Fruit fly (Drosophila melanogaster): ENCODE measurements around the gene comm3.

comm3 gene

dm6 chr3L:15600051-15600450 lies 47.5 kb downstream of the comm3 start (continued):
- TF ChIP-seq lola (GFP tag; optimal IDR thresholded peaks at IDR 0.05) (no peak), CG12391 (tag; optimal IDR thresholded peaks at IDR 0.05) (peak; percentile 21), seq (GFP tag; IDR thresholded peaks at IDR 0.05) (0 out of 2 replicates have a peak, but pooled peaks have one; percentile 14), phol (tag; optimal IDR thresholded peaks at IDR 0.05) (peak; percentile 8), sob (GFP tag; IDR thresholded peaks at IDR 0.05) (no peak), CG7786 (GFP tag; optimal IDR thresholded peaks at IDR 0.05) (no peak), zen (tag; optimal IDR thresholded peaks at IDR 0.05) (no peak), ERR (GFP tag; optimal IDR thresholded peaks at IDR 0.05) (no peak), CG13775 (GFP tag; optimal IDR thresholded peaks at IDR 0.05) (peak; percentile 10), row (GFP tag; IDR thresholded peaks at IDR 0.05) (peak; percentile 43; the same call in 2 of the 3 replicates), Optix (GFP tag; IDR thresholded peaks at IDR 0.05) (no peak), CG17385 (GFP tag; optimal IDR thresholded peaks at IDR 0.05) (peak; percentile 10)

- TF ChIP-seq Blimp-1 (GFP tag; optimal IDR thresholded peaks at IDR 0.05) (peak; percentile 98), abd-A (tag; optimal IDR thresholded peaks at IDR 0.05) (peak; percentile 78), CG2199 (GFP tag; IDR thresholded peaks at IDR 0.05) (peak; percentile 54; the same call in 1 of the 3 replicates), BtbVII (GFP tag; optimal IDR thresholded peaks at IDR 0.05) (no peak), onecut (GFP tag; IDR thresholded peaks at IDR 0.05) (peak; percentile 60; the same call in 1 of the 2 replicates), pros (GFP tag; optimal IDR thresholded peaks at IDR 0.05) (peak; percentile 36), E2f2 (GFP tag; IDR thresholded peaks at IDR 0.05) (no peak), Ets97D (GFP tag; optimal IDR thresholded peaks at IDR 0.05) (no peak), CG7556 (GFP tag; optimal IDR thresholded peaks at IDR 0.05) (no peak), crol (GFP tag; IDR thresholded peaks at IDR 0.05) (peak; percentile 76), Gsc (GFP tag; IDR thresholded peaks at IDR 0.05) (no peak), kah (GFP tag; optimal IDR thresholded peaks at IDR 0.05) (no peak), Xbp1 (GFP tag; optimal IDR thresholded peaks at IDR 0.05) (no peak), kni (GFP tag; optimal IDR thresholded peaks at IDR 0.05) (peak; percentile 31), oc (tag; optimal IDR thresholded peaks at IDR 0.05) (peak; percentile 89), Xrp1 (GFP tag; IDR thresholded peaks at IDR 0.05) (no peak), unpg (GFP tag; optimal IDR thresholded peaks at IDR 0.05) (no peak), HmgZ (tag; optimal IDR thresholded peaks at IDR 0.05) (no peak)
Measured at dm6 chr3L:15599190-15599589, 48.4 kb downstream of the comm3 start.

- TF ChIP-seq run (tag; optimal IDR thresholded peaks at IDR 0.05): peak; percentile 46
- no peak for TF ChIP-seq sob (GFP tag; IDR thresholded peaks at IDR 0.05)
- TF ChIP-seq CG10543 (GFP tag; optimal IDR thresholded peaks at IDR 0.05): peak; percentile 19
- no peak for TF ChIP-seq luna (GFP tag; optimal IDR thresholded peaks at IDR 0.05)
- TF ChIP-seq ara (GFP tag; IDR thresholded peaks at IDR 0.05): no peak
- TF ChIP-seq Med (GFP tag): peak; percentile 25
- no peak for TF ChIP-seq Fer2 (tag; optimal IDR thresholded peaks at IDR 0.05)
- TF ChIP-seq HmgD (GFP tag; optimal IDR thresholded peaks at IDR 0.05): no peak
- peak; percentile 14 for TF ChIP-seq caup (GFP tag; optimal IDR thresholded peaks at IDR 0.05; ENCODE audit: severe bottlenecking)
- no peak for TF ChIP-seq Lpt (GFP tag; optimal IDR thresholded peaks at IDR 0.05)
- no peak for TF ChIP-seq CG31441 (GFP tag; IDR thresholded peaks at IDR 0.05)
- TF ChIP-seq bab2 (GFP tag; optimal IDR thresholded peaks at IDR 0.05): no peak
- TF ChIP-seq onecut (GFP tag; IDR thresholded peaks at IDR 0.05): 0 out of 2 replicates have a peak, but pooled peaks have one; percentile 24
- no peak for TF ChIP-seq pnt (GFP tag; optimal IDR thresholded peaks at IDR 0.05)
- peak; percentile 25 for TF ChIP-seq wek (GFP tag; optimal IDR thresholded peaks at IDR 0.05)
- TF ChIP-seq Asciz (GFP tag; optimal IDR thresholded peaks at IDR 0.05): peak; percentile 20
- TF ChIP-seq grn (GFP tag; optimal IDR thresholded peaks at IDR 0.05): peak; percentile 57
- peak; percentile 19 for TF ChIP-seq CG15269 (tag; optimal IDR thresholded peaks at IDR 0.05)
- TF ChIP-seq Pdp1 (GFP tag; optimal IDR thresholded peaks at IDR 0.05): peak in 1 of 2 experiments; percentile 96
- TF ChIP-seq CG3726 (GFP tag; IDR thresholded peaks at IDR 0.05): no peak
- TF ChIP-seq CG18599 (GFP tag; optimal IDR thresholded peaks at IDR 0.05): peak; percentile 39
Measured at dm6 chr3L:15597945-15598344, 49.6 kb downstream of the comm3 start.
